Worm (Caenorhabditis elegans): ENCODE results near the gene nth-1.

nth-1 gene

DNA sequence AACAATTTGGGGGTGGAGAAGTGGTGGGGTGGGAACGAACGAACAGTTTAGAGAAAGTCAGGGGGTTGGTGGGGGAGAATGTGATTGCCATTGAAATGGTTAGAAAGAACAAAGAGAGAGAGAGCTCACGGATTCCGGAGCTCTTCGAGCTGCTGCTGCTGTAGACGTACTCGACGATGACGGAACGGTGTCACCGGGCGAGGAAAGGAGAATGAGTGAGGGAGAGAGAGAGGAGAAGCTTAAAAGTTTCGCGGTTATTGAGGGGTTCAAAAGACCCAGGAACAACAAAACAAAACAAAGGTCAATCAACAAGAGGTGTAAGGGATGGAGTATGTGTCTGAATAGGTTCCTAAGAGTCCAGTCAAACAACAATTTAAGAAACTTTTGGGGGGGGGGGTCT, 17.8 kb downstream of the nth-1 start:
- no peak for TF ChIP-seq ztf-29 (GFP tag; IDR thresholded peaks at IDR 0.05)

DNA sequence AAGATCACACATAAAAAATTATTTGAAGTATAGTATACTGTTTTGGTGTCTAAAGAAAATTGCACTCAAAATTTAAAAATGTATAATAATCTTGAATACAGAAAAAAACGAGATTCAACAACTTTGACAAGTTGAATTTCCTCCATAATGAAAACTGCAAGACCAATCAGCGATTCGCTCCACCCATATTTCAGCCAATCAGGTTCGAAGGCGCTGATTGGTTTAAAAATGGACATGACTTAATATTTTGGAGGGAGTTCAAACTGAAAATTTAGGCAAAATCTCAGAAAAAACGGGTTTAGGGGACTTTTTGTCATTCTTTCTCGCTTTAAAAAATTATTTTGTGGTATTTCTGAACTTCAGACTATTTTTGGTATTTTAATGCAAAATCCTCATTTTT, 18.3 kb downstream of the nth-1 start:
- TF ChIP-seq ref-1 (GFP tag; conservative IDR thresholded peaks at IDR 0.05) (no peak), flt-1 (GFP tag; IDR thresholded peaks at IDR 0.05) (peak; percentile 9; the same call in 1 of the 2 replicates)

DNA sequence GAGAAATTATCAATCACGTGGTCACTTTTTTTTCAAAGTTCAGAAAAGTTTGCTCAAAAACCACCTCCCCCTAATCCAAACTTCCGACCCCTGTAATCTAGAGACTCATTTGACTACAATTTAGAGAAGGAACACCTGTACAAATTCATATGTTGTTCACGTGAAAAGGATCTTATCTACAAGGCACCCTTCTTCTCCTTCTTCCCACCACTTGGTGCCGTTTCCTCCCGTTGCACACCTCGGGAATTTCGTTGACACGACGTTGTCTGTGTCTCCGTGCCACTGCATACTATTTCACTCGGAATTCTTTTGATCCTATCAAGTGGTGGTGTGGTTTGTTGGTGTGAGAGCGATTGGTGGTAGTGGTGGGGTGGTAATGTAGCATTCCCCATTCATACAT, 19.5 kb downstream of the nth-1 start:
- TF ChIP-seq ztf-29 (GFP tag; IDR thresholded peaks at IDR 0.05), result no peak
- TF ChIP-seq ref-1 (GFP tag; conservative IDR thresholded peaks at IDR 0.05), result no peak
- no peak for TF ChIP-seq med-1 (GFP tag; optimal IDR thresholded peaks at IDR 0.05; ENCODE audit: insufficient read depth)
- TF ChIP-seq cog-1 (tag; optimal IDR thresholded peaks at IDR 0.05), result no peak
- no peak for TF ChIP-seq tab-1 (GFP tag; IDR thresholded peaks at IDR 0.05)
- no peak for TF ChIP-seq flt-1 (GFP tag; IDR thresholded peaks at IDR 0.05)
- TF ChIP-seq ztf-23 (GFP tag; IDR thresholded peaks at IDR 0.05), result no peak
- TF ChIP-seq T22C8.4 (GFP tag; IDR thresholded peaks at IDR 0.05), result no peak
- TF ChIP-seq klf-2 (GFP tag; conservative IDR thresholded peaks at IDR 0.05), result no peak

DNA sequence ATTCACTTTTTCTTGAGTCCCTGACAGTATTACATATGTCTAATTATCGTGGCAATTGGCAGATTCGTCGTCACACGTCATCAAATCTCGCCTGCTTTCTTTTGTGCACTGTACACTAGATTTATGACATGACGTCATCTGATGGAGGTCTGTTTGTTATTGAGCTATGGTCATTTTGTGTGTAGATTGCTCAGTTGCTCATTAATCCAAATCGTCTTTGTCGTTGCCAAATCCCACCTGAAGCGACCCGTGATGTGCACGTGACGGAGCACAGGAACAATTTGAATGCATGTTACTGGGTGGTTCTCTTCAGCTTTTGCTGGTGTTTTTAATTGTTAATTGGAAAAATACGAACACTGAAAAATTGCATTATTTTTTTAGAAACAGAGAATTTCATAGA, 21.2 kb downstream of the nth-1 start:
- TF ChIP-seq ref-1 (GFP tag; conservative IDR thresholded peaks at IDR 0.05) (no peak), tab-1 (GFP tag; IDR thresholded peaks at IDR 0.05) (no peak), flt-1 (GFP tag; IDR thresholded peaks at IDR 0.05) (no peak), ztf-23 (GFP tag; IDR thresholded peaks at IDR 0.05) (no peak), T22C8.4 (GFP tag; IDR thresholded peaks at IDR 0.05) (no peak), klf-2 (GFP tag; conservative IDR thresholded peaks at IDR 0.05) (no peak), cog-1 (tag; optimal IDR thresholded peaks at IDR 0.05) (no peak), med-1 (GFP tag; optimal IDR thresholded peaks at IDR 0.05; ENCODE audit: insufficient read depth) (no peak), ztf-29 (GFP tag; IDR thresholded peaks at IDR 0.05) (no peak)

DNA sequence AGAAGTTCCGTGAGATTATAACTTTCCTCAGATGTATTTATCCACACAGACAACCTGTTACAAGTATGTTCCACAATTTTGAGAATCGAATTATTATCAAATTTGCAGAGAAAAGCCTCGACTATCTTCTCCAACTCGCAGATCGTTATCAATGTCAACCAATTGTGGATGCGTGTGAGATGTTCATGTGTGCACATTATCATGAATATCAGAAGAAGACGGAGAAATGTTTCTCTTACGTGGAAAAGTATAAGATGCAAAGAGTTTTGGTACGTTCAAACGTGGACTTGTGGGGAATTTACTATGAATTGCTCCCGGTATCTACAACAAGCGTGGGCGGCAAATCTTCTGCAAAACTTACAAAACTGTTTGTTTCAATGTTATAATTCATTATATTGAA, 23.0 kb downstream of the nth-1 start:
- TF ChIP-seq ztf-23 (GFP tag; IDR thresholded peaks at IDR 0.05) (no peak), tab-1 (GFP tag; IDR thresholded peaks at IDR 0.05) (no peak), flt-1 (GFP tag; IDR thresholded peaks at IDR 0.05) (no peak), ref-1 (GFP tag; conservative IDR thresholded peaks at IDR 0.05) (no peak), med-1 (GFP tag; optimal IDR thresholded peaks at IDR 0.05; ENCODE audit: insufficient read depth) (no peak), ztf-29 (GFP tag; IDR thresholded peaks at IDR 0.05) (no peak), klf-2 (GFP tag; conservative IDR thresholded peaks at IDR 0.05) (no peak), cog-1 (tag; optimal IDR thresholded peaks at IDR 0.05) (no peak)

DNA sequence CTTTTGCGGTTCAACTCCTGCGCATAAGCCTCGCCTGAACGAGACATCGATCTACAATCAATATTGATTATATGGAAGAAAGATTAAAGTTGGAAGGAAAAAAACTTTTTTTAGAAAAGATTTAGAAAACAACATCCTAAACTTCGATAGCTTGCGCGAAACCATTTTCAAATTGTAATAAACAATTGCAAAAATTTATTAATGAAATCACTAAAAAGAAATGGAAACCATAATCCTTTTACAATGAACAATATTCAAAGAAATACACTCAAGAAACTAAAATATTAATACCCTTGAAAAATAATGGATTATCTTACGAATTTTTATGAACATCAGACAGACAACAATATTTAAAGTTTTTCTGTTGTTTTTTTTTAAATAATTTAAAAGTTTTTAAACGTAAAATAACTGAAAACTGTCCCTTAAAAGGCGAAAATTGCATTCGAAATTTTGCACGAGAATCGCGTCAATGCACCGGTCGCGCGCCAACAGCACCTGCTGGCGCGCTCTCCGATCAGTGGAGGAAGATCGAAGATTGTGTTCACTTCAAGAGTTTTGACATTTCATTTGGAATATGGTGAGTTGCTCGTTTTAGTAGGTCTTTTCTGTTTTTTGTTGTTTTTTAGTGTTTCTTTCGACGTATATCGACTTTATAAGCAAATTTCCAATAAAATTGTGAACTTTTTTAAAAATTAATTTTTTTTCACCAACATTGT, 24.7 kb downstream of the nth-1 start, which contains the start of the genes sftb-1 and R10E4.1:
Gene sftb-1, minus strand, starts transcription at position 51 of the 716 bp plus-strand sequence.
Gene R10E4.1, plus strand, starts transcription at position 524 of the 716 bp plus-strand sequence.
- peak; percentile 17; the same call in 1 of the 2 replicates for TF ChIP-seq ztf-23 (GFP tag; IDR thresholded peaks at IDR 0.05)
- no peak for TF ChIP-seq klf-2 (GFP tag; conservative IDR thresholded peaks at IDR 0.05)
- TF ChIP-seq ref-1 (GFP tag; conservative IDR thresholded peaks at IDR 0.05), result no peak

DNA sequence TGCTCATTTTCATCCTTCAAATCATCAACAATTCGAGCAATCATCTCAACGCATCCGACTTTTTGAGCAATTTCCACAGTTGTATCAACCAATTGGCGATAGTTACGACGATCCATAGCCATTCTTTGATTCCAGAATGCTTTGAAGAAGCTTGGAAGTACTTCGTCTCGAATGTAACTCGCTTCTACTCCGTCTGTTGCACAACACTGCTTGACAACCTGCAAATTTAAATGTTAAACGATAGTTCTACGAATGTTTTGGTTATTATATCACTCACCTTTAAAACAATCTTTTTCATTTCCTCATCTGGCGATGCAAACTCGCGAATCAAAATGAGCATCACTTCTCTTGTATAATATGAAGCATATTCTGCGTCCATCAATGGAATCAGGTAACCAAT, 28.2 kb downstream of the nth-1 start:
- TF ChIP-seq ref-1 (GFP tag; conservative IDR thresholded peaks at IDR 0.05) (no peak), ztf-29 (GFP tag; IDR thresholded peaks at IDR 0.05) (no peak), med-1 (GFP tag; optimal IDR thresholded peaks at IDR 0.05; ENCODE audit: insufficient read depth) (no peak)

DNA sequence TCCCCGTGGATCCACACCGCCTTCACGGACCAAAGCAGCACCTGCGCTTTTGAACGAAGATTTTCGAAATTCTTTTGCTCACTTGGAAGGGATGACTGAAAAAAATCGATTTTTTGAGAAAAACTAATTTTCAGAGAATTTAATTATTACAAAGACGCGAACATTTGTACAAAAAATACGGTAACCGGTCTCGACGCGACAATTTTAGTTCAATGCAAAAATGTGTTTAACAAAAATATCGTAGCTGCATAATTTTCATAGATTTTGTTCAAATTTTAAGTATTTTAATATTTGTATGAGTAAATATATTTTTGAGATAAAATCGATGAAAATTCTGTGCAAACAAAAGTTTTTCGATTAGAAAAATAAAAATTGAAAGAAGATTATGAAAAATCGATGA, 31.0 kb downstream of the nth-1 start, which contains the start of gene T08A11.1:
Gene T08A11.1, minus strand, starts transcription at position 101 of the 400 bp plus-strand sequence.
- no peak for TF ChIP-seq flt-1 (GFP tag; IDR thresholded peaks at IDR 0.05)
- no peak for TF ChIP-seq med-1 (GFP tag; optimal IDR thresholded peaks at IDR 0.05; ENCODE audit: insufficient read depth)
- TF ChIP-seq ztf-29 (GFP tag; IDR thresholded peaks at IDR 0.05), result no peak
- TF ChIP-seq klf-2 (GFP tag; conservative IDR thresholded peaks at IDR 0.05), result no peak
- no peak for TF ChIP-seq tab-1 (GFP tag; IDR thresholded peaks at IDR 0.05)
- no peak for TF ChIP-seq T22C8.4 (GFP tag; IDR thresholded peaks at IDR 0.05)
- no peak for TF ChIP-seq ztf-23 (GFP tag; IDR thresholded peaks at IDR 0.05)
- no peak for TF ChIP-seq cog-1 (tag; optimal IDR thresholded peaks at IDR 0.05)
- no peak for TF ChIP-seq ref-1 (GFP tag; conservative IDR thresholded peaks at IDR 0.05)

DNA sequence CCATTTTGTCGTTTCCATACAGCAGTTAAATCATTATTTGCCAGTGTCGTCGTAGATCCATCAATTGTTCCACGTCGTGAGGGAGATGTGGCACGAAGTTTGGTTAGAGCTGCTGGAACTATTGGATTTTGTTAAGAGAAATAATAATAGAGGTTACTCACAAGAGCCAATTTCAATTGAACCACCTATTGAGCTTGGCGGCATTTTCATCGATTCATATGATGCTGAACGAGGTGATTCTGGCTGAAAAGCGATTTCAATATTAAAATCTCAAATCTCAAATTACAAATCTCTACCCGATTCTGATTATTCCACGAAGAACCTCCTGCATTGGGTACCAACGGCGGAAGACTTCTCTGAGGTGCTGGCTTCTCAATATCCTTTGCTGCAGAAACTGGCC, 36.2 kb downstream of the nth-1 start:
- TF ChIP-seq T22C8.4 (GFP tag; IDR thresholded peaks at IDR 0.05), result no peak
- no peak for TF ChIP-seq klf-2 (GFP tag; conservative IDR thresholded peaks at IDR 0.05)
- no peak for TF ChIP-seq tab-1 (GFP tag; IDR thresholded peaks at IDR 0.05)
- no peak for TF ChIP-seq ztf-29 (GFP tag; IDR thresholded peaks at IDR 0.05)
- TF ChIP-seq flt-1 (GFP tag; IDR thresholded peaks at IDR 0.05), result no peak
- no peak for TF ChIP-seq med-1 (GFP tag; optimal IDR thresholded peaks at IDR 0.05; ENCODE audit: insufficient read depth)
- TF ChIP-seq ztf-23 (GFP tag; IDR thresholded peaks at IDR 0.05), result no peak
- TF ChIP-seq cog-1 (tag; optimal IDR thresholded peaks at IDR 0.05), result no peak
- TF ChIP-seq ref-1 (GFP tag; conservative IDR thresholded peaks at IDR 0.05), result no peak

DNA sequence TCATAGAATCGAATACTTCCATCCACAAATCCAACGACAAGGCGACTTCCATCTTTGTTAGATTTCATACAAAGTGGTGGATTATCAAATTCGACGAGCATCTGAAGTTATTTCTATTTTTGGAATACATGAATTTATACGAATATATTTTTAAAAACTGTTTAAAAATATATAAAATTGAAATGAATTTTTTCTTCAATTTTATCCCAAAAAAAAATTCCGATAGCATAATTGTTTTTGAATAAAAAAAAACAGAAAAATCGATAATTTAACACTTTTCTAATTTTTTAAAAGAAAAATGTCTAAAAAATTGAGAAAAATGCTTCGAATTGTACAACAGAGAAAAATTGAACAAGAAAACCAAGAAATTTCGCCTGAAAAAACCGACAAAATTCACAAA, 46.5 kb downstream of the nth-1 start, which contains the start of gene Y44F5A.1:
Gene Y44F5A.1, minus strand, starts transcription at position 101 of the 400 bp plus-strand sequence.
- TF ChIP-seq T22C8.4 (GFP tag; IDR thresholded peaks at IDR 0.05) (no peak), flt-1 (GFP tag; IDR thresholded peaks at IDR 0.05) (no peak), cog-1 (tag; optimal IDR thresholded peaks at IDR 0.05) (no peak), tab-1 (GFP tag; IDR thresholded peaks at IDR 0.05) (no peak), ztf-23 (GFP tag; IDR thresholded peaks at IDR 0.05) (no peak), ref-1 (GFP tag; conservative IDR thresholded peaks at IDR 0.05) (no peak), ztf-29 (GFP tag; IDR thresholded peaks at IDR 0.05) (no peak), klf-2 (GFP tag; conservative IDR thresholded peaks at IDR 0.05) (no peak), med-1 (GFP tag; optimal IDR thresholded peaks at IDR 0.05; ENCODE audit: insufficient read depth) (no peak)

Measured in whole organism, midembryonic.